Worm (Caenorhabditis elegans) whole organism, L4 larva: ENCODE measurements around the gene srh-195.

Experiments
- ZK337.2 ChIP-seq: fragments of 200-800 bp; sonication (Bioruptor generic); IDR thresholded peaks from 2 replicates; pipeline ENCODE4 v1.3.6; 2022; ENCODE audit warnings: missing genetic modification reagents, missing genetic modification characterization, missing compliant biosample characterization
- aly-2 ChIP-seq: sonication (generic microtip); optimal IDR thresholded peaks from 2 replicates; lab custom pipeline; 2018; ENCODE audit warnings: missing biosample characterization, missing genetic modification characterization
- dmd-8 ChIP-seq: fragments of 200-800 bp; sonication (Bioruptor generic); IDR thresholded peaks from 2 replicates; pipeline ENCODE4 v1.3.6; 2022; ENCODE audit warnings: missing genetic modification characterization, missing compliant biosample characterization
- dpl-1 ChIP-seq: fragments of 150-350 bp; optimal IDR thresholded peaks from 2 replicates; lab custom pipeline; 2014; ENCODE audit warnings: missing biosample characterization, missing genetic modification reagents, missing genetic modification characterization
- dve-1 ChIP-seq: sonication (generic microtip); optimal IDR thresholded peaks from 2 replicates; lab custom pipeline; 2017; ENCODE audit warnings: antibody characterized with exemption, mild to moderate bottlenecking, missing genetic modification characterization, missing compliant biosample characterization; ENCODE audit not compliant: insufficient read depth
- jun-1 ChIP-seq: fragments of 150-350 bp; optimal IDR thresholded peaks from 2 replicates; lab custom pipeline; 2014; ENCODE audit warnings: missing biosample characterization, missing genetic modification reagents, missing genetic modification characterization
- lin-13 ChIP-seq: fragments of 150-350 bp; optimal IDR thresholded peaks from 2 replicates; lab custom pipeline; 2014; ENCODE audit warnings: missing biosample characterization, missing genetic modification reagents, missing genetic modification characterization
- mep-1 ChIP-seq: fragments of 150-350 bp; sonication (generic microtip); optimal IDR thresholded peaks from 3 replicates; lab custom pipeline; 2014; ENCODE audit warnings: missing biosample characterization, missing genetic modification characterization
- nhr-11 ChIP-seq: fragments of 150-350 bp; optimal IDR thresholded peaks from 2 replicates; lab custom pipeline; 2014; ENCODE audit warnings: missing biosample characterization, missing genetic modification characterization
- nhr-6 ChIP-seq: fragments of 150-350 bp; optimal IDR thresholded peaks from 2 replicates; lab custom pipeline; 2014; ENCODE audit warnings: missing biosample characterization, missing genetic modification characterization
- nhr-77 ChIP-seq: fragments of 150-350 bp; optimal IDR thresholded peaks from 2 replicates; lab custom pipeline; 2014; ENCODE audit warnings: missing biosample characterization, missing genetic modification characterization
- snpc-1.2 ChIP-seq: fragments of 200-800 bp; sonication (Bioruptor generic); IDR thresholded peaks from 2 replicates; pipeline ENCODE4 v1.3.6; 2022; ENCODE audit warnings: missing genetic modification reagents, missing genetic modification characterization, missing compliant biosample characterization
- snpc-4 ChIP-seq: fragments of 150-350 bp; optimal IDR thresholded peaks from 2 replicates; lab custom pipeline; 2014; ENCODE audit warnings: missing biosample characterization, missing genetic modification characterization
- unc-62 ChIP-seq, 3 experiments: fragments of 150-350 bp in 1 of 3; sonication (generic microtip); optimal IDR thresholded peaks in 2 of 3; peaks in 1 of 3; 1 replicate in 1 of 3; 2 replicates in 2 of 3; lab custom pipeline; 2014 to 2017; ENCODE audit warnings: missing biosample characterization in 3 of 3, missing genetic modification characterization in 3 of 3, missing genetic modification reagents in 3 of 3, missing genotype in 1 of 3

- TF ChIP-seq mep-1 (tag; lab: Kevin White, UChicago) = no peak
- TF ChIP-seq dpl-1 (GFP tag; lab: Kevin White, UChicago) = no peak
- no peak for TF ChIP-seq aly-2 (tag; lab: Kevin White, UChicago)
- TF ChIP-seq nhr-11 (tag; lab: Kevin White, UChicago) = no peak
- peak in 1 of 2 experiments; percentile 92 for TF ChIP-seq unc-62 (GFP tag; optimal IDR thresholded peaks at IDR 0.05 in 1 of 2; lab: Kevin White, UChicago)
- no peak for TF ChIP-seq unc-62 (tag; optimal IDR thresholded peaks at IDR 0.05; lab: Kevin White, UChicago)
- no peak for TF ChIP-seq snpc-1.2
- no peak for TF ChIP-seq snpc-4 (tag; lab: Kevin White, UChicago)
- no peak for TF ChIP-seq nhr-77
- TF ChIP-seq dmd-8 (GFP tag; lab: Robert Waterston, UW) = no peak
- no peak for TF ChIP-seq lin-13 (GFP tag; lab: Kevin White, UChicago)
- TF ChIP-seq dve-1 (tag; lab: Kevin White, UChicago) = no peak
- no peak for TF ChIP-seq jun-1
- no peak for TF ChIP-seq ZK337.2 (GFP tag; lab: Robert Waterston, UW)
- no peak for TF ChIP-seq nhr-6
Observed at ce11 chrII:2093456-2093926, 23.2 kb downstream of the srh-195 start, which contains the start of gene fbxb-37.
